Fruit fly (Drosophila melanogaster) whole organism, embryonic: ENCODE results near the gene Tusp.

Source experiments
- Abd-B ChIP-seq: fragments of 200-800 bp; sonication (Bioruptor generic); optimal IDR thresholded peaks from 2 replicates; lab custom pipeline; 2018; ENCODE audit warnings: missing biosample characterization, mild to moderate bottlenecking, missing genetic modification characterization, moderate library complexity
- Ada2b ChIP-seq: fragments of 200-800 bp; sonication (Bioruptor generic); IDR thresholded peaks from 2 replicates; pipeline ENCODE4 v1.3.6; 2022; ENCODE audit warnings: missing biosample characterization, missing genetic modification characterization
- Antp ChIP-seq: fragments of 200-800 bp; sonication (Bioruptor generic); optimal IDR thresholded peaks from 3 replicates; lab custom pipeline; 2016; ENCODE audit warnings: missing biosample characterization, missing genetic modification characterization
- BEAF-32 ChIP-seq: fragments of 200-800 bp; sonication (Bioruptor generic); optimal IDR thresholded peaks from 3 replicates; lab custom pipeline; 2017; ENCODE audit warnings: missing biosample characterization, missing genetic modification characterization, mild to moderate bottlenecking, moderate library complexity, missing genetic modification reagents
- Bdp1 ChIP-seq: fragments of 200-800 bp; sonication (Bioruptor generic); optimal IDR thresholded peaks from 3 replicates; lab custom pipeline; 2016; ENCODE audit warnings: missing biosample characterization, missing genetic modification characterization
- CG1024 ChIP-seq: fragments of 200-800 bp; sonication (Bioruptor generic); IDR thresholded peaks from 2 replicates; pipeline ENCODE4 v1.3.6; 2022; ENCODE audit warnings: missing biosample characterization, missing genetic modification characterization
- CG1233 ChIP-seq: fragments of 200-800 bp; sonication (Bioruptor generic); optimal IDR thresholded peaks from 4 replicates; lab custom pipeline; 2018; ENCODE audit warnings: missing biosample characterization, mild to moderate bottlenecking, missing genetic modification characterization
- CG12391 ChIP-seq: fragments of 200-800 bp; sonication (Bioruptor generic); optimal IDR thresholded peaks from 3 replicates; lab custom pipeline; 2018; ENCODE audit warnings: missing biosample characterization, mild to moderate bottlenecking, missing genetic modification characterization, moderate library complexity
- CG12942 ChIP-seq: fragments of 200-800 bp; sonication (Bioruptor generic); optimal IDR thresholded peaks from 3 replicates; lab custom pipeline; 2016; ENCODE audit warnings: missing biosample characterization, missing genetic modification characterization
- CG13624 ChIP-seq: fragments of 200-800 bp; sonication (Bioruptor generic); optimal IDR thresholded peaks from 2 replicates; lab custom pipeline; 2016; ENCODE audit warnings: missing biosample characterization, missing genetic modification characterization
- CG15011 ChIP-seq: fragments of 200-800 bp; sonication (Bioruptor generic); optimal IDR thresholded peaks from 3 replicates; lab custom pipeline; 2018; ENCODE audit warnings: missing biosample characterization, mild to moderate bottlenecking, missing genetic modification characterization
- CG1529 ChIP-seq: fragments of 200-800 bp; sonication (Bioruptor generic); optimal IDR thresholded peaks from 3 replicates; lab custom pipeline; 2018; ENCODE audit warnings: missing biosample characterization, missing genetic modification characterization
- CG17568 ChIP-seq: fragments of 200-800 bp; sonication (Bioruptor generic); optimal IDR thresholded peaks from 2 replicates; lab custom pipeline; 2018; ENCODE audit warnings: missing biosample characterization, mild to moderate bottlenecking, missing genetic modification characterization, moderate library complexity
- CG17612 ChIP-seq: fragments of 200-800 bp; sonication (Bioruptor generic); IDR thresholded peaks from 2 replicates; pipeline ENCODE4 v1.3.6; 2022; ENCODE audit warnings: missing biosample characterization, missing genetic modification characterization
- CG17802 ChIP-seq: fragments of 200-800 bp; sonication (Bioruptor generic); optimal IDR thresholded peaks from 2 replicates; lab custom pipeline; 2018; ENCODE audit warnings: missing biosample characterization, mild to moderate bottlenecking, missing genetic modification characterization, moderate library complexity
- CG18476 ChIP-seq: fragments of 200-800 bp; sonication (Bioruptor generic); optimal IDR thresholded peaks from 2 replicates; lab custom pipeline; 2016; ENCODE audit warnings: missing biosample characterization, mild to moderate bottlenecking, missing genetic modification characterization
- CG31365 ChIP-seq: fragments of 200-800 bp; sonication (Bioruptor generic); optimal IDR thresholded peaks from 2 replicates; lab custom pipeline; 2018; ENCODE audit warnings: missing biosample characterization, mild to moderate bottlenecking, missing genetic modification characterization
- CG31441 ChIP-seq: fragments of 200-800 bp; sonication (Bioruptor generic); IDR thresholded peaks from 2 replicates; pipeline ENCODE4 v1.3.6; 2022; ENCODE audit warnings: missing biosample characterization, missing genetic modification characterization
- CG43689 ChIP-seq: fragments of 200-800 bp; sonication (Bioruptor generic); IDR thresholded peaks from 2 replicates; pipeline ENCODE4 v1.3.6; 2022; ENCODE audit warnings: missing biosample characterization, missing genetic modification characterization
- CG5245 ChIP-seq: fragments of 200-800 bp; sonication (Bioruptor generic); optimal IDR thresholded peaks from 3 replicates; lab custom pipeline; 2016; ENCODE audit warnings: missing biosample characterization, missing genetic modification characterization
- CG6654 ChIP-seq: fragments of 200-800 bp; sonication (Bioruptor generic); optimal IDR thresholded peaks from 2 replicates; lab custom pipeline; 2017; ENCODE audit warnings: missing biosample characterization, mild to moderate bottlenecking, missing genetic modification characterization
- CG7357 ChIP-seq: fragments of 200-800 bp; sonication (Bioruptor generic); IDR thresholded peaks from 3 replicates; pipeline ENCODE4 v1.3.6; 2022; ENCODE audit warnings: missing biosample characterization, missing genetic modification characterization
- CG9876 ChIP-seq: fragments of 200-800 bp; sonication (Bioruptor generic); optimal IDR thresholded peaks from 2 replicates; lab custom pipeline; 2016; ENCODE audit warnings: missing biosample characterization, missing genetic modification characterization
- Deaf1 ChIP-seq: fragments of 200-800 bp; optimal IDR thresholded peaks from 3 replicates; lab custom pipeline; 2019; ENCODE audit warnings: missing biosample characterization, mild to moderate bottlenecking, missing genetic modification characterization, moderate library complexity
- Fer3 ChIP-seq: fragments of 200-800 bp; sonication (Bioruptor generic); optimal IDR thresholded peaks from 2 replicates; lab custom pipeline; 2018; ENCODE audit warnings: missing biosample characterization, mild to moderate bottlenecking, missing genetic modification characterization, moderate library complexity
- Gug ChIP-seq: fragments of 200-800 bp; sonication (Bioruptor generic); IDR thresholded peaks from 4 replicates; pipeline ENCODE4 v1.3.6; 2022; ENCODE audit warnings: missing biosample characterization, missing genetic modification characterization
- HLH54F ChIP-seq: fragments of 200-800 bp; sonication (Bioruptor generic); optimal IDR thresholded peaks from 3 replicates; lab custom pipeline; 2016; ENCODE audit warnings: missing biosample characterization, missing genetic modification characterization
- HLHmδ ChIP-seq: fragments of 200-800 bp; sonication (Bioruptor generic); optimal IDR thresholded peaks from 2 replicates; lab custom pipeline; 2018; ENCODE audit warnings: missing biosample characterization, mild to moderate bottlenecking, missing genetic modification characterization, moderate library complexity
- Mad ChIP-seq: fragments of 200-800 bp; sonication (Bioruptor generic); optimal IDR thresholded peaks from 2 replicates; lab custom pipeline; 2016; ENCODE audit warnings: missing biosample characterization, missing genetic modification characterization
- Max ChIP-seq: fragments of 200-800 bp; sonication (Bioruptor generic); optimal IDR thresholded peaks from 2 replicates; lab custom pipeline; 2016; ENCODE audit warnings: missing biosample characterization, mild to moderate bottlenecking, missing genetic modification characterization
- Nf-YA ChIP-seq: fragments of 200-800 bp; sonication (Bioruptor generic); IDR thresholded peaks from 2 replicates; pipeline ENCODE4 v1.3.6; 2022; ENCODE audit warnings: missing biosample characterization, missing genetic modification characterization
- Nf-YB ChIP-seq: fragments of 200-800 bp; sonication (Bioruptor generic); optimal IDR thresholded peaks from 3 replicates; lab custom pipeline; 2019; ENCODE audit warnings: missing biosample characterization, mild to moderate bottlenecking, missing genetic modification characterization, moderate library complexity
- Oli ChIP-seq: fragments of 200-800 bp; sonication (Bioruptor generic); optimal IDR thresholded peaks from 2 replicates; lab custom pipeline; 2018; ENCODE audit warnings: missing biosample characterization, mild to moderate bottlenecking, missing genetic modification characterization, moderate library complexity
- Pdp1 ChIP-seq, 2 experiments: fragments of 200-800 bp; sonication (Bioruptor generic); optimal IDR thresholded peaks; 3 replicates each; lab custom pipeline; 2016; ENCODE audit warnings: missing biosample characterization in 2 of 2, missing genetic modification characterization in 2 of 2, mild to moderate bottlenecking in 1 of 2, moderate library complexity in 1 of 2
- Spps ChIP-seq: fragments of 200-800 bp; sonication (Bioruptor generic); optimal IDR thresholded peaks from 2 replicates; lab custom pipeline; 2018; ENCODE audit warnings: missing biosample characterization, mild to moderate bottlenecking, missing genetic modification characterization
- Tbp ChIP-seq: fragments of >200 bp; optimal IDR thresholded peaks from 2 replicates; lab custom pipeline; 2018; ENCODE audit warnings: missing biosample characterization, missing genetic modification characterization
- Vsx1 ChIP-seq: fragments of 200-800 bp; sonication (Bioruptor generic); optimal IDR thresholded peaks from 2 replicates; lab custom pipeline; 2017; ENCODE audit warnings: missing biosample characterization, mild to moderate bottlenecking, missing genetic modification characterization, missing genetic modification reagents
- Xrp1 ChIP-seq: fragments of 200-800 bp; sonication (Bioruptor generic); IDR thresholded peaks from 2 replicates; pipeline ENCODE4 v1.3.6; 2022; ENCODE audit warnings: missing biosample characterization, missing genetic modification characterization
- amos ChIP-seq: fragments of 200-800 bp; sonication (Bioruptor generic); IDR thresholded peaks from 2 replicates; pipeline ENCODE4 v1.3.6; 2022; ENCODE audit warnings: missing biosample characterization, missing genetic modification characterization; ENCODE audit not compliant: partially characterized antibody
- bab2 ChIP-seq: fragments of 200-800 bp; sonication (Bioruptor generic); optimal IDR thresholded peaks from 2 replicates; lab custom pipeline; 2016; ENCODE audit warnings: missing biosample characterization, missing genetic modification characterization
- br ChIP-seq: fragments of >200 bp; optimal IDR thresholded peaks from 2 replicates; lab custom pipeline; 2017
- disco-r ChIP-seq: fragments of 200-800 bp; sonication (Bioruptor generic); optimal IDR thresholded peaks from 2 replicates; lab custom pipeline; 2016; ENCODE audit warnings: missing biosample characterization, missing genetic modification characterization
- dmrt11E ChIP-seq: fragments of 200-800 bp; sonication (Bioruptor generic); optimal IDR thresholded peaks from 3 replicates; lab custom pipeline; 2018; ENCODE audit warnings: missing biosample characterization, mild to moderate bottlenecking, missing genetic modification characterization, moderate library complexity
- fu2 ChIP-seq: fragments of 200-800 bp; sonication (Bioruptor generic); optimal IDR thresholded peaks from 2 replicates; lab custom pipeline; 2016; ENCODE audit warnings: missing biosample characterization, missing genetic modification characterization
- grn ChIP-seq: fragments of 200-800 bp; sonication (Bioruptor generic); optimal IDR thresholded peaks from 3 replicates; lab custom pipeline; 2017; ENCODE audit warnings: missing biosample characterization, missing genetic modification characterization
- gro ChIP-seq: fragments of 200-800 bp; sonication (Bioruptor generic); optimal IDR thresholded peaks from 2 replicates; lab custom pipeline; 2016; ENCODE audit warnings: missing biosample characterization, missing genetic modification characterization
- klu ChIP-seq: fragments of 200-800 bp; sonication (Bioruptor generic); IDR thresholded peaks from 2 replicates; pipeline ENCODE4 v1.3.6; 2022; ENCODE audit warnings: missing biosample characterization, missing genetic modification characterization
- slp2 ChIP-seq: fragments of 200-800 bp; sonication (Bioruptor generic); optimal IDR thresholded peaks from 2 replicates; lab custom pipeline; 2016; ENCODE audit warnings: missing biosample characterization, missing genetic modification characterization
- sna ChIP-seq: fragments of 200-800 bp; sonication (Bioruptor generic); IDR thresholded peaks from 2 replicates; pipeline ENCODE4 v1.3.6; 2022; ENCODE audit warnings: missing biosample characterization, missing genetic modification characterization; ENCODE audit not compliant: partially characterized antibody
- ssp ChIP-seq: fragments of 200-800 bp; sonication (Bioruptor generic); IDR thresholded peaks from 2 replicates; pipeline ENCODE4 v1.3.6; 2022; ENCODE audit warnings: missing biosample characterization, missing genetic modification characterization

Tusp gene

DNA sequence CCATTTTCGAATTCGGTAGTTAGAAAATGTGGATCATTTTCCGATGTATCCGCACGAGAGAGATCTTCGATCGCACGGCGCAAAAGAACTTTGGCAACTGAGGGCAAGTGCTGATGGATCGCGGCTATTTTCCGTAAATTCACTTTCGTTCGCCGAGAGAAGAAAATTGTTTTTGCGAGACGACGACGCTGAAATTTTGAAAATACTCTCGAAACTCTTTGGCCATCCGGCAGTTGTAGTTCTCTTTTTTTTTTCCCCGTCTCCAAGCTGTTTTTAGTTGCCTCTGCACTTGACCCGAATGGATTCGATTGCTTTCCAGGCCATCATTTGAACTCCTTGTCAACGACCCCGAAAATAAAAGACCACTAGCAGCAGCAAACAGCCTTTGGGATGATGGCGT lies 18.2 kb downstream of the Tusp start, which contains the start of gene CG5612:
Gene CG5612 (minus strand): TSS at position 101 of the 400 bp plus-strand sequence.
- TF ChIP-seq amos (GFP tag; lab: Robert Waterston, UW): no peak
- TF ChIP-seq klu (GFP tag; lab: Robert Waterston, UW): no peak
- TF ChIP-seq Pdp1 (GFP tag; optimal IDR thresholded peaks at IDR 0.05; lab: Kevin White, UChicago): no peak
- no peak for TF ChIP-seq CG5245 (GFP tag; lab: Kevin White, UChicago)
- TF ChIP-seq Oli (tag; lab: Kevin White, UChicago): no peak
- no peak for TF ChIP-seq Spps (tag; lab: Kevin White, UChicago)
- no peak for TF ChIP-seq Ada2b (GFP tag; lab: Robert Waterston, UW)
- TF ChIP-seq CG1529: no peak
- TF ChIP-seq CG43689 (GFP tag; lab: Robert Waterston, UW): no peak
- TF ChIP-seq CG31441: no peak
- no peak for TF ChIP-seq CG13624 (GFP tag; lab: Kevin White, UChicago)
- no peak for TF ChIP-seq bab2

DNA sequence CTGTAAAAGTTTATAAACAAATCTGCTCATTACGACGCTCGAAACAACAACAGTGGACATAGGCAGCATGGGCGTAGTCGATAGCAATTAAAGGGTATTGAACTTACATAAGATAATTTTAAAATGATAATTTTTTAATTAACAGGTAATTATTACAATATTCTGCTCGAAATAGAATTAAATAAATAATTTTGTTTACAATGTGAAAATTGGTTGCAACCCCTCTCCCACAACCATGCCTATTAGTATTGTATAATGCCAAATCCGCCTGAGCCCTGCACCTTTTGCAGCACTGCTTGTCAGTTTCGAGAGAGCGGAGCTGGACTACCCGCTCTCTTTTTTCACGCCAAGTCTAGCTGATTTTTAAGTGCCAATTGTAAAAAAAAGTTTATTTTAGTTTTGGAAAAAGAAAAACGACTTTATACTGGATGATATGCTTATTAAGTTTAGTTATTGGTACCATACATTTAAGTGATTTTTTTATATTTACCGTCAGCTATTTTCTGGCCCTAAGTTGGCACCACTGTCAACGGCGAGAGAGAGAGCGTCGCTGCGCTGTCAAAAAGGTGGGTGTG lies 28.4 kb downstream of the Tusp start, which contains the start of the genes CG5611 and Mtl:
Gene CG5611 (minus strand): TSS at position 51 of the 575 bp plus-strand sequence.
Gene Mtl (plus strand): TSS at position 403 of the 575 bp plus-strand sequence.
- TF ChIP-seq Deaf1 (tag; lab: Kevin White, UChicago) (peak; percentile 91), dmrt11E (tag; lab: Kevin White, UChicago) (peak; percentile 100), ssp (GFP tag; lab: Robert Waterston, UW) (peak; percentile 98), CG1233 (GFP tag; lab: Kevin White, UChicago) (peak; percentile 99), Vsx1 (peak; percentile 98), Antp (GFP tag; lab: Kevin White, UChicago) (peak; percentile 94), CG18476 (GFP tag; lab: Kevin White, UChicago) (peak; percentile 99), slp2 (peak; percentile 95), Fer3 (tag; lab: Kevin White, UChicago) (peak; percentile 100), CG17612 (GFP tag; lab: Robert Waterston, UW) (peak; percentile 100), fu2 (peak; percentile 97), Xrp1 (GFP tag; lab: Robert Waterston, UW) (peak; percentile 100), Tbp (GFP tag; lab: Kevin White, UChicago) (peak; percentile 77), BEAF-32 (peak; percentile 50), Nf-YA (GFP tag; lab: Robert Waterston, UW) (peak; percentile 99), br (lab: Kevin White, UChicago) (no peak), CG17568 (GFP tag; lab: Kevin White, UChicago) (peak; percentile 99), Bdp1 (GFP tag; lab: Kevin White, UChicago) (peak; percentile 93), CG31365 (tag; lab: Kevin White, UChicago) (peak; percentile 94), sna (GFP tag; lab: Robert Waterston, UW) (no peak), Max (GFP tag; lab: Kevin White, UChicago) (peak; percentile 99), CG12942 (GFP tag; lab: Kevin White, UChicago) (peak; percentile 100), Mad (GFP tag; lab: Kevin White, UChicago) (peak; percentile 99), CG9876 (GFP tag; lab: Kevin White, UChicago) (peak; percentile 96), gro (GFP tag; lab: Kevin White, UChicago) (peak; percentile 97), CG12391 (peak; percentile 100), HLHmδ (GFP tag; lab: Kevin White, UChicago) (peak; percentile 26), grn (GFP tag; lab: Kevin White, UChicago) (peak; percentile 93), CG15011 (peak; percentile 99), HLH54F (GFP tag; lab: Kevin White, UChicago) (peak; percentile 99), CG1024 (peak; percentile 98), CG7357 (GFP tag; lab: Robert Waterston, UW) (peak; percentile 99), Abd-B (GFP tag; lab: Kevin White, UChicago) (peak; percentile 100), Nf-YB (GFP tag; lab: Kevin White, UChicago) (peak; percentile 92), CG6654 (peak; percentile 94), CG17802 (tag; lab: Kevin White, UChicago) (peak; percentile 95), Gug (GFP tag; lab: Robert Waterston, UW) (peak; percentile 99), disco-r (GFP tag; lab: Kevin White, UChicago) (peak; percentile 88)
